Fruit fly (Drosophila melanogaster) whole organism, wandering third instar larva: ENCODE measurements around the gene CG7272.

Source experiments
- CG32264 ChIP-seq: fragments of 200-800 bp; sonication (Bioruptor generic); optimal IDR thresholded peaks from 2 replicates; lab custom pipeline; 2016; ENCODE audit warnings: missing biosample characterization, missing genetic modification characterization
- GATAd ChIP-seq: sonication (Bioruptor generic); optimal IDR thresholded peaks from 2 replicates; lab custom pipeline; 2016; ENCODE audit warnings: missing biosample characterization, missing genetic modification characterization
- Hnf4 ChIP-seq: fragments of 200-800 bp; sonication (Bioruptor generic); optimal IDR thresholded peaks from 2 replicates; lab custom pipeline; 2016; ENCODE audit warnings: missing biosample characterization, mild to moderate bottlenecking, missing genetic modification characterization
- Rel ChIP-seq, 2 experiments: fragments of 200-800 bp; sonication (Bioruptor generic) in 1 of 2; optimal IDR thresholded peaks; 2 replicates in 1 of 2; 3 replicates in 1 of 2; lab custom pipeline; 2016 to 2019; ENCODE audit warnings: mild to moderate bottlenecking in 2 of 2, missing biosample characterization in 2 of 2, missing genetic modification characterization in 2 of 2, moderate library complexity in 1 of 2
- usp ChIP-seq: fragments of >200 bp; optimal IDR thresholded peaks from 2 replicates; lab custom pipeline; 2017; ENCODE audit warnings: missing biosample characterization, missing genetic modification characterization

DNA sequence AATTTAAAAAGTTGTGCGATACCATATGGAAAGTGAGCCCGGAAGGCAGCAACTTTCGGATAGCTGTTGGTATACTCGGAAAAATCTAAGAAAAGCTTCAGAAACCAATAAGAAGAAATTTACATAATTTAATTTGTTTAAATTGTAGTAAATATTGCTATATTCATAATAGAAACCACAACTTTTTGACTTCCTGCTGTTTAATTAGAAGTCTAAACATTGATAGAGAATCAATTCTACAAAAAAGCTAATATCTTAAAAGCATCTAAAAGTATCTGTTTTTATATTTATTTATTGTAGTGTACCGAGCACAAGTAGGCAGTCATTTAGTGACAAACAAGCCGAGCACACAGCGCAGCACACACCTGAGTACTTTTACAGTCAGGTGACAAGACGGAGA lies 4.5 kb upstream of the CG7272 start, which contains the start of gene CG13455:
- no peak for TF ChIP-seq usp (GFP tag; lab: Kevin White, UChicago)
- no peak for TF ChIP-seq Rel (GFP tag; optimal IDR thresholded peaks at IDR 0.05; lab: Kevin White, UChicago)
- no peak for TF ChIP-seq Rel (tag; optimal IDR thresholded peaks at IDR 0.05; lab: Kevin White, UChicago)
- TF ChIP-seq Hnf4 (GFP tag; lab: Kevin White, UChicago), result no peak
- TF ChIP-seq CG32264 (GFP tag; lab: Kevin White, UChicago), result no peak
- no peak for TF ChIP-seq GATAd (GFP tag; lab: Kevin White, UChicago)
